Fruit fly (Drosophila melanogaster) whole organism, embryonic: ENCODE data around the gene CG32483.

Experiments used
- Bdp1 ChIP-seq: fragments of 200-800 bp; sonication (Bioruptor generic); optimal IDR thresholded peaks from 3 replicates; lab custom pipeline; 2016; ENCODE audit warnings: missing biosample characterization, missing genetic modification characterization
- Bgb ChIP-seq: fragments of 200-800 bp; sonication (Bioruptor generic); IDR thresholded peaks from 2 replicates; pipeline ENCODE4 v1.3.6; 2022; ENCODE audit warnings: missing biosample characterization, missing genetic modification characterization; ENCODE audit not compliant: partially characterized antibody
- CG10462 ChIP-seq: fragments of 200-800 bp; sonication (Bioruptor generic); optimal IDR thresholded peaks from 2 replicates; lab custom pipeline; 2016; ENCODE audit warnings: missing biosample characterization, missing genetic modification characterization
- CG13624 ChIP-seq: fragments of 200-800 bp; sonication (Bioruptor generic); optimal IDR thresholded peaks from 2 replicates; lab custom pipeline; 2016; ENCODE audit warnings: missing biosample characterization, missing genetic modification characterization
- CG14667 ChIP-seq: fragments of 200-800 bp; sonication (Bioruptor generic); IDR thresholded peaks from 2 replicates; pipeline ENCODE4 v1.3.6; 2022; ENCODE audit warnings: missing biosample characterization, missing genetic modification characterization
- CG14965 ChIP-seq: fragments of 200-800 bp; sonication (Bioruptor generic); optimal IDR thresholded peaks from 2 replicates; lab custom pipeline; 2016; ENCODE audit warnings: missing biosample characterization, missing genetic modification characterization, borderline replicate concordance
- CG1603 ChIP-seq: fragments of 200-800 bp; sonication (Bioruptor generic); optimal IDR thresholded peaks from 2 replicates; lab custom pipeline; 2019; ENCODE audit warnings: missing biosample characterization, mild to moderate bottlenecking, missing genetic modification characterization, moderate library complexity
- CG18619 ChIP-seq: fragments of 200-800 bp; sonication (Bioruptor generic); optimal IDR thresholded peaks from 3 replicates; lab custom pipeline; 2017; ENCODE audit warnings: missing biosample characterization, mild to moderate bottlenecking, missing genetic modification characterization
- CG30431 ChIP-seq: fragments of 200-800 bp; sonication (Bioruptor generic); optimal IDR thresholded peaks from 2 replicates; lab custom pipeline; 2017; ENCODE audit warnings: missing biosample characterization, missing genetic modification characterization
- CG31388 ChIP-seq: fragments of 200-800 bp; sonication (Bioruptor generic); optimal IDR thresholded peaks from 2 replicates; lab custom pipeline; 2016; ENCODE audit warnings: missing biosample characterization, missing genetic modification characterization
- CG3838 ChIP-seq: fragments of 200-800 bp; sonication (Bioruptor generic); optimal IDR thresholded peaks from 3 replicates; lab custom pipeline; 2016; ENCODE audit warnings: missing biosample characterization, missing genetic modification characterization
- CG3847 ChIP-seq: fragments of 200-800 bp; sonication (Bioruptor generic); IDR thresholded peaks from 2 replicates; pipeline ENCODE4 v1.3.6; 2022; ENCODE audit warnings: missing biosample characterization, missing genetic modification characterization
- CG4328 ChIP-seq: fragments of 200-800 bp; sonication (Bioruptor generic); optimal IDR thresholded peaks from 3 replicates; lab custom pipeline; 2017; ENCODE audit warnings: missing biosample characterization, missing genetic modification reagents, missing genetic modification characterization
- CG6813 ChIP-seq: fragments of 200-800 bp; sonication (Bioruptor generic); optimal IDR thresholded peaks from 2 replicates; lab custom pipeline; 2017; ENCODE audit warnings: missing biosample characterization, missing genetic modification characterization, mild to moderate bottlenecking, moderate library complexity, missing genetic modification reagents
- CG7556 ChIP-seq: fragments of 200-800 bp; sonication (Bioruptor generic); optimal IDR thresholded peaks from 2 replicates; lab custom pipeline; 2017; ENCODE audit warnings: missing biosample characterization, mild to moderate bottlenecking, missing genetic modification characterization
- CG8089 ChIP-seq: fragments of 200-800 bp; sonication (Bioruptor generic); optimal IDR thresholded peaks from 3 replicates; lab custom pipeline; 2016; ENCODE audit warnings: missing biosample characterization, missing genetic modification characterization
- CG8765 ChIP-seq: fragments of 200-800 bp; sonication (Bioruptor generic); IDR thresholded peaks from 2 replicates; pipeline ENCODE4 v1.3.6; 2022; ENCODE audit warnings: missing biosample characterization, missing genetic modification characterization
- CHES-1-like ChIP-seq: fragments of 200-800 bp; sonication (Bioruptor generic); optimal IDR thresholded peaks from 2 replicates; lab custom pipeline; 2016; ENCODE audit warnings: missing biosample characterization, missing genetic modification characterization
- Doc3 ChIP-seq: fragments of 200-800 bp; sonication (Bioruptor generic); IDR thresholded peaks from 3 replicates; pipeline ENCODE4 v1.3.6; 2022; ENCODE audit warnings: missing biosample characterization, missing genetic modification characterization; ENCODE audit not compliant: partially characterized antibody
- Dp ChIP-seq: fragments of 200-800 bp; sonication (Bioruptor generic); optimal IDR thresholded peaks from 2 replicates; lab custom pipeline; 2018; ENCODE audit warnings: missing biosample characterization, mild to moderate bottlenecking, missing genetic modification characterization, moderate library complexity
- Hey ChIP-seq: fragments of 200-800 bp; sonication (Bioruptor generic); optimal IDR thresholded peaks from 3 replicates; lab custom pipeline; 2018; ENCODE audit warnings: missing biosample characterization, mild to moderate bottlenecking, missing genetic modification characterization
- Hmx ChIP-seq: fragments of 200-800 bp; sonication (Bioruptor generic); optimal IDR thresholded peaks from 2 replicates; lab custom pipeline; 2016; ENCODE audit warnings: missing biosample characterization, missing genetic modification characterization
- Hr3 ChIP-seq: fragments of 200-800 bp; sonication (Bioruptor generic); optimal IDR thresholded peaks from 3 replicates; lab custom pipeline; 2016; ENCODE audit warnings: missing biosample characterization, missing genetic modification characterization
- Lim3 ChIP-seq: fragments of 200-800 bp; sonication (Bioruptor generic); IDR thresholded peaks from 2 replicates; pipeline ENCODE4 v1.3.6; 2022; ENCODE audit warnings: missing biosample characterization, missing genetic modification characterization
- MTF-1 ChIP-seq: fragments of 200-800 bp; sonication (Bioruptor generic); optimal IDR thresholded peaks from 2 replicates; lab custom pipeline; 2018; ENCODE audit warnings: missing biosample characterization, mild to moderate bottlenecking, missing genetic modification characterization, borderline replicate concordance
- Mes4 ChIP-seq: fragments of 200-800 bp; sonication (Bioruptor generic); optimal IDR thresholded peaks from 2 replicates; lab custom pipeline; 2016; ENCODE audit warnings: missing biosample characterization, missing genetic modification characterization
- Rx ChIP-seq: fragments of 200-800 bp; sonication (Bioruptor generic); IDR thresholded peaks from 2 replicates; pipeline ENCODE4 v1.3.6; 2022; ENCODE audit warnings: missing biosample characterization, missing genetic modification characterization
- Stat92E ChIP-seq, 3 experiments: fragments of >200 bp in 2 of 3; fragments of 200-800 bp in 1 of 3; sonication (Bioruptor generic) in 1 of 3; optimal IDR thresholded peaks; 2 replicates each; lab custom pipeline; 2017 to 2019; ENCODE audit warnings: missing biosample characterization in 3 of 3, missing genetic modification characterization in 3 of 3, mild to moderate bottlenecking in 1 of 3, moderate library complexity in 1 of 3
- Tbp ChIP-seq: fragments of >200 bp; optimal IDR thresholded peaks from 2 replicates; lab custom pipeline; 2018; ENCODE audit warnings: missing biosample characterization, missing genetic modification characterization
- bbx ChIP-seq: fragments of 200-800 bp; sonication (Bioruptor generic); IDR thresholded peaks from 2 replicates; pipeline ENCODE4 v1.3.6; 2022; ENCODE audit warnings: missing biosample characterization, missing genetic modification characterization; ENCODE audit not compliant: partially characterized antibody
- cg ChIP-seq: fragments of 200-800 bp; sonication (Bioruptor generic); optimal IDR thresholded peaks from 3 replicates; lab custom pipeline; 2019; ENCODE audit warnings: missing biosample characterization, mild to moderate bottlenecking, missing genetic modification characterization, moderate library complexity
- crol ChIP-seq: fragments of 200-800 bp; sonication (Bioruptor generic); IDR thresholded peaks from 2 replicates; pipeline ENCODE4 v1.3.6; 2022; ENCODE audit warnings: missing biosample characterization, missing genetic modification characterization
- crp ChIP-seq, 2 experiments: fragments of 200-800 bp; sonication (Bioruptor generic); optimal IDR thresholded peaks; 2 replicates in 1 of 2; 3 replicates in 1 of 2; lab custom pipeline; 2017; ENCODE audit warnings: missing biosample characterization in 2 of 2, missing genetic modification characterization in 2 of 2, mild to moderate bottlenecking in 1 of 2, moderate library complexity in 1 of 2
- da ChIP-seq: fragments of 200-800 bp; sonication (Bioruptor generic); optimal IDR thresholded peaks from 2 replicates; lab custom pipeline; 2016; ENCODE audit warnings: missing biosample characterization, missing genetic modification characterization
- esg ChIP-seq: fragments of 200-800 bp; sonication (Bioruptor generic); conservative IDR thresholded peaks from 2 replicates; pipeline ENCODE4 v1.3.6; 2022; ENCODE audit warnings: missing biosample characterization, missing genetic modification characterization
- gcm2 ChIP-seq: fragments of 200-800 bp; sonication (Bioruptor generic); optimal IDR thresholded peaks from 2 replicates; lab custom pipeline; 2016; ENCODE audit warnings: missing biosample characterization, missing genetic modification characterization
- ham ChIP-seq: fragments of 200-800 bp; sonication (Bioruptor generic); IDR thresholded peaks from 2 replicates; pipeline ENCODE4 v1.3.6; 2022; ENCODE audit warnings: missing biosample characterization, missing genetic modification characterization
- her ChIP-seq: fragments of 200-800 bp; sonication (Bioruptor generic); optimal IDR thresholded peaks from 2 replicates; lab custom pipeline; 2016; ENCODE audit warnings: missing biosample characterization, missing genetic modification characterization
- hth ChIP-seq: fragments of >200 bp; optimal IDR thresholded peaks from 2 replicates; lab custom pipeline; 2017; ENCODE audit warnings: inconsistent platforms
- ind ChIP-seq: fragments of 200-800 bp; sonication (Bioruptor generic); optimal IDR thresholded peaks from 3 replicates; lab custom pipeline; 2016; ENCODE audit warnings: missing biosample characterization, missing genetic modification characterization
- nerfin-1 ChIP-seq: fragments of 200-800 bp; sonication (Bioruptor generic); optimal IDR thresholded peaks from 3 replicates; lab custom pipeline; 2019; ENCODE audit warnings: missing biosample characterization, mild to moderate bottlenecking, missing genetic modification characterization, moderate library complexity
- peb ChIP-seq: fragments of 200-800 bp; sonication (Bioruptor generic); IDR thresholded peaks from 2 replicates; pipeline ENCODE4 v1.3.6; 2022; ENCODE audit warnings: missing biosample characterization, missing genetic modification characterization
- salm ChIP-seq: fragments of 200-800 bp; sonication (Bioruptor generic); optimal IDR thresholded peaks from 2 replicates; lab custom pipeline; 2018; ENCODE audit warnings: missing biosample characterization, mild to moderate bottlenecking, missing genetic modification characterization
- seq ChIP-seq: fragments of 200-800 bp; sonication (Bioruptor generic); IDR thresholded peaks from 2 replicates; pipeline ENCODE4 v1.3.6; 2022; ENCODE audit warnings: missing biosample characterization, missing genetic modification characterization
- so ChIP-seq: fragments of 200-800 bp; sonication (Bioruptor generic); IDR thresholded peaks from 3 replicates; pipeline ENCODE4 v1.3.6; 2022; ENCODE audit warnings: missing biosample characterization, missing genetic modification characterization
- zfh1 ChIP-seq: fragments of 200-800 bp; sonication (Bioruptor generic); IDR thresholded peaks from 3 replicates; pipeline ENCODE4 v1.3.6; 2022; ENCODE audit warnings: missing biosample characterization, missing genetic modification characterization

CG32483 gene

dm6 chr3L:644111-644718 is 45.7 kb downstream of the CG32483 start (continued):
- TF ChIP-seq Dp (GFP tag; lab: Kevin White, UChicago): no peak

dm6 chr3L:642865-643738 is 46.8 kb downstream of the CG32483 start:
- TF ChIP-seq CG4328 (peak; percentile 40), Bgb (GFP tag; lab: Robert Waterston, UW) (0 out of 2 replicates have a peak, but pooled peaks have one; percentile 16), Hmx (no peak), CG3847 (GFP tag; lab: Robert Waterston, UW) (no peak), Hr3 (GFP tag; lab: Kevin White, UChicago) (no peak), CG8089 (no peak), CG1603 (tag; lab: Kevin White, UChicago) (peak; percentile 37), CG6813 (GFP tag; lab: Kevin White, UChicago) (peak; percentile 66), CG18619 (GFP tag; lab: Kevin White, UChicago) (peak; percentile 27), so (GFP tag; lab: Robert Waterston, UW) (peak; percentile 27; the same call in 1 of the 3 replicates), esg (GFP tag; lab: Robert Waterston, UW) (no peak), ind (GFP tag; lab: Kevin White, UChicago) (no peak), peb (GFP tag; lab: Robert Waterston, UW) (0 out of 2 replicates have a peak, but pooled peaks have one; percentile 4), hth (lab: Kevin White, UChicago) (no peak), bbx (GFP tag; lab: Robert Waterston, UW) (0 out of 2 replicates have a peak, but pooled peaks have one; percentile 9), crol (GFP tag; lab: Robert Waterston, UW) (0 out of 2 replicates have a peak, but pooled peaks have one; percentile 7), gcm2 (GFP tag; lab: Kevin White, UChicago) (no peak), Hey (tag; lab: Kevin White, UChicago) (peak; percentile 52), crp (GFP tag; optimal IDR thresholded peaks at IDR 0.05; lab: Kevin White, UChicago) (no peak), her (peak; percentile 63), CG14965 (GFP tag; lab: Kevin White, UChicago) (peak; percentile 22), MTF-1 (GFP tag; lab: Kevin White, UChicago) (no peak), Lim3 (GFP tag; lab: Robert Waterston, UW) (no peak), CG31388 (GFP tag; lab: Kevin White, UChicago) (no peak), zfh1 (GFP tag; lab: Robert Waterston, UW) (peak; percentile 40; the same call in 1 of the 3 replicates), CG14667 (GFP tag; lab: Robert Waterston, UW) (no peak), da (GFP tag; lab: Kevin White, UChicago) (peak; percentile 26), nerfin-1 (tag; lab: Kevin White, UChicago) (no peak), CG13624 (GFP tag; lab: Kevin White, UChicago) (no peak), Bdp1 (GFP tag; lab: Kevin White, UChicago) (peak; percentile 25), CG3838 (GFP tag; lab: Kevin White, UChicago) (no peak), CG7556 (GFP tag; lab: Kevin White, UChicago) (peak; percentile 18), cg (GFP tag; lab: Kevin White, UChicago) (peak; percentile 56), CG30431 (GFP tag; lab: Kevin White, UChicago) (no peak), CG8765 (GFP tag; lab: Robert Waterston, UW) (no peak), CHES-1-like (GFP tag; lab: Kevin White, UChicago) (peak; percentile 30), CG10462 (no peak), Doc3 (no peak), Tbp (no peak), Rx (GFP tag; lab: Robert Waterston, UW) (no peak), Mes4 (GFP tag; lab: Kevin White, UChicago) (peak; percentile 19), salm (no peak), ham (no peak), Stat92E (GFP tag; optimal IDR thresholded peaks at IDR 0.05; lab: Kevin White, UChicago) (peak in 1 of 3 experiments; percentile 68), seq (GFP tag; lab: Robert Waterston, UW) (peak; percentile 52; the same call in 1 of the 2 replicates)
